Worm (Caenorhabditis elegans): ENCODE measurements around the gene F25B4.8.
"Not testable (repeated sequence)": the region's sequence is repeated elsewhere in the genome, so short reads cannot be mapped to it uniquely, and the experiment has no call there.

The F25B4.8 gene

ce11 chrV:5666036-5666729 is 25.3 kb downstream of the F25B4.8 start, which contains the start of gene C14C11.7:
Gene C14C11.7, minus strand, starts transcription at chrV:5666086.
- no peak for TF ChIP-seq nhr-28 (tag; optimal IDR thresholded peaks at IDR 0.05)
- TF ChIP-seq fos-1 (tag; optimal IDR thresholded peaks at IDR 0.05), result no peak
- no peak for TF ChIP-seq daf-12 (tag; optimal IDR thresholded peaks at IDR 0.05)
- TF ChIP-seq mdl-1 (tag; optimal IDR thresholded peaks at IDR 0.05), result no peak
- no peak for TF ChIP-seq nhr-67 (tag; optimal IDR thresholded peaks at IDR 0.05)
- no peak for TF ChIP-seq fkh-10 (GFP tag; optimal IDR thresholded peaks at IDR 0.05)
- TF ChIP-seq nhr-76 (tag; optimal IDR thresholded peaks at IDR 0.05), result no peak
- no peak for TF ChIP-seq unc-62 (GFP tag; optimal IDR thresholded peaks at IDR 0.05)
- no peak for TF ChIP-seq R02D3.7 (tag; optimal IDR thresholded peaks at IDR 0.05)
- no peak for TF ChIP-seq jun-1 (tag; optimal IDR thresholded peaks at IDR 0.05)
- TF ChIP-seq skn-1 (tag; optimal IDR thresholded peaks at IDR 0.05), result no peak
- TF ChIP-seq nhr-12 (tag; optimal IDR thresholded peaks at IDR 0.05), result no peak
- TF ChIP-seq eor-1 (tag; optimal IDR thresholded peaks at IDR 0.05), result no peak
- TF ChIP-seq nhr-237 (tag; optimal IDR thresholded peaks at IDR 0.05), result no peak
- no peak for TF ChIP-seq pha-4 (tag; optimal IDR thresholded peaks at IDR 0.05)
- TF ChIP-seq nhr-11 (tag; optimal IDR thresholded peaks at IDR 0.05), result no peak

ce11 chrV:5663317-5663716 is 28.2 kb downstream of the F25B4.8 start, which contains the start of gene C14C11.1:
Gene C14C11.1, plus strand, starts transcription at chrV:5663617.
- not testable (repeated sequence) for TF ChIP-seq unc-62 (GFP tag; optimal IDR thresholded peaks at IDR 0.05); ama-1 (optimal IDR thresholded peaks at IDR 0.05); mml-1 (tag; optimal IDR thresholded peaks at IDR 0.05)

- TF ChIP-seq elt-3 (tag; optimal IDR thresholded peaks at IDR 0.05), result no peak
- TF ChIP-seq unc-62 (GFP tag; optimal IDR thresholded peaks at IDR 0.05), result no peak
- no peak for TF ChIP-seq mdl-1 (tag; optimal IDR thresholded peaks at IDR 0.05)
- TF ChIP-seq nhr-67 (tag; optimal IDR thresholded peaks at IDR 0.05), result no peak
- TF ChIP-seq ceh-9 (tag; optimal IDR thresholded peaks at IDR 0.05), result no peak
- TF ChIP-seq ama-1 (optimal IDR thresholded peaks at IDR 0.05), result no peak
Observed at ce11 chrV:5660604-5661209, 30.8 kb downstream of the F25B4.8 start, which contains the start of the genes mut-14 and C14C11.2. Gene mut-14, minus strand, starts transcription at chrV:5660704. Gene C14C11.2, plus strand, starts transcription at chrV:5661159.

ce11 chrV:5653990-5654499 is 37.5 kb downstream of the F25B4.8 start, which contains the start of gene hex-2:
Gene hex-2, plus strand, starts transcription at chrV:5654449.
- no peak for TF ChIP-seq ceh-9 (tag; optimal IDR thresholded peaks at IDR 0.05)
- no peak for TF ChIP-seq tbx-2 (tag; optimal IDR thresholded peaks at IDR 0.05)
- TF ChIP-seq nhr-237 (tag; optimal IDR thresholded peaks at IDR 0.05), result no peak
- TF ChIP-seq egl-27 (tag; optimal IDR thresholded peaks at IDR 0.05), result no peak
- peak; percentile 56 for TF ChIP-seq pqm-1 (tag; optimal IDR thresholded peaks at IDR 0.05)
- peak; percentile 13 for TF ChIP-seq pha-4 (tag; optimal IDR thresholded peaks at IDR 0.05)
- TF ChIP-seq ceh-16 (tag; optimal IDR thresholded peaks at IDR 0.05), result no peak
- TF ChIP-seq elt-2 (tag; optimal IDR thresholded peaks at IDR 0.05), result peak; percentile 45

ce11 chrV:5651905-5652304 is 39.6 kb downstream of the F25B4.8 start:
- TF ChIP-seq nhr-12 (tag; optimal IDR thresholded peaks at IDR 0.05) (no peak), ztf-11 (tag; optimal IDR thresholded peaks at IDR 0.05) (no peak), ceh-28 (tag; optimal IDR thresholded peaks at IDR 0.05) (no peak), skn-1 (tag; optimal IDR thresholded peaks at IDR 0.05) (no peak), snpc-4 (tag; optimal IDR thresholded peaks at IDR 0.05) (no peak), nhr-25 (tag; optimal IDR thresholded peaks at IDR 0.05) (no peak)

- TF ChIP-seq elt-2 (tag; optimal IDR thresholded peaks at IDR 0.05) (peak; percentile 72), eor-1 (tag; optimal IDR thresholded peaks at IDR 0.05) (no peak), ceh-28 (tag; optimal IDR thresholded peaks at IDR 0.05) (no peak), pqm-1 (tag; optimal IDR thresholded peaks at IDR 0.05) (peak; percentile 41), nhr-76 (tag; optimal IDR thresholded peaks at IDR 0.05) (no peak), fos-1 (tag; optimal IDR thresholded peaks at IDR 0.05) (no peak)
Observed at ce11 chrV:5647359-5647758, 44.2 kb downstream of the F25B4.8 start, which contains the start of gene C14C11.4. Gene C14C11.4, plus strand, starts transcription at chrV:5647610.
